Fruit fly (Drosophila melanogaster) whole organism, prepupa: ENCODE data around the gene Btnd.

Experiments
- CG10631 ChIP-seq: fragments of 200-800 bp; sonication (Bioruptor generic); optimal IDR thresholded peaks from 2 replicates; lab custom pipeline; 2016; ENCODE audit warnings: missing biosample characterization, missing genetic modification characterization
- CG11294 ChIP-seq: fragments of 200-800 bp; sonication (Bioruptor generic); IDR thresholded peaks from 2 replicates; pipeline ENCODE4 v1.3.6; 2022; ENCODE audit warnings: missing biosample characterization, missing genetic modification characterization
- CG11762 ChIP-seq: fragments of 200-800 bp; sonication (Bioruptor generic); optimal IDR thresholded peaks from 3 replicates; lab custom pipeline; 2016; ENCODE audit warnings: missing biosample characterization, missing genetic modification characterization; ENCODE audit not compliant: insufficient read depth
- CG11902 ChIP-seq: fragments of 200-800 bp; sonication (Bioruptor generic); optimal IDR thresholded peaks from 3 replicates; lab custom pipeline; 2016; ENCODE audit warnings: missing biosample characterization, missing genetic modification characterization
- CG15336 ChIP-seq: fragments of 200-800 bp; sonication (Bioruptor generic); IDR thresholded peaks from 2 replicates; pipeline ENCODE4 v1.3.6; 2022; ENCODE audit warnings: missing biosample characterization, missing genetic modification characterization
- CG31627 ChIP-seq: fragments of 200-800 bp; sonication (Bioruptor generic); optimal IDR thresholded peaks from 3 replicates; lab custom pipeline; 2016; ENCODE audit warnings: missing biosample characterization, missing genetic modification characterization
- CG32006 ChIP-seq: fragments of 200-800 bp; sonication (Bioruptor generic); optimal IDR thresholded peaks from 3 replicates; lab custom pipeline; 2017; ENCODE audit warnings: missing biosample characterization, mild to moderate bottlenecking, missing genetic modification characterization
- CG34406 ChIP-seq: fragments of 200-800 bp; sonication (Bioruptor generic); optimal IDR thresholded peaks from 3 replicates; lab custom pipeline; 2016; ENCODE audit warnings: missing biosample characterization, missing genetic modification characterization
- CG3919 ChIP-seq: fragments of 200-800 bp; sonication (Bioruptor generic); optimal IDR thresholded peaks from 3 replicates; lab custom pipeline; 2016; ENCODE audit warnings: missing biosample characterization, missing genetic modification characterization
- CG6163 ChIP-seq: fragments of 200-800 bp; sonication (Bioruptor generic); IDR thresholded peaks from 3 replicates; pipeline ENCODE4 v1.3.6; 2022; ENCODE audit warnings: missing biosample characterization, missing genetic modification characterization
- CG6276 ChIP-seq: fragments of 200-800 bp; sonication (Bioruptor generic); optimal IDR thresholded peaks from 2 replicates; lab custom pipeline; 2017; ENCODE audit warnings: missing biosample characterization, mild to moderate bottlenecking, missing genetic modification characterization
- CG6792 ChIP-seq: fragments of 200-800 bp; sonication (Bioruptor generic); optimal IDR thresholded peaks from 3 replicates; lab custom pipeline; 2016; ENCODE audit warnings: missing biosample characterization, missing genetic modification characterization
- CG6808 ChIP-seq: fragments of 200-800 bp; sonication (Bioruptor generic); optimal IDR thresholded peaks from 3 replicates; lab custom pipeline; 2017; ENCODE audit warnings: missing biosample characterization, missing genetic modification characterization, mild to moderate bottlenecking, moderate library complexity, missing genetic modification reagents
- CG7368 ChIP-seq: fragments of 200-800 bp; sonication (Bioruptor generic); optimal IDR thresholded peaks from 3 replicates; lab custom pipeline; 2016; ENCODE audit warnings: missing biosample characterization, missing genetic modification characterization
- CG8319 ChIP-seq: fragments of 200-800 bp; sonication (Bioruptor generic); optimal IDR thresholded peaks from 3 replicates; lab custom pipeline; 2016; ENCODE audit warnings: missing biosample characterization, missing genetic modification characterization
- CG8632 ChIP-seq: fragments of 200-800 bp; sonication (Bioruptor generic); optimal IDR thresholded peaks from 3 replicates; lab custom pipeline; 2016; ENCODE audit warnings: missing biosample characterization, missing genetic modification characterization
- CG9139 ChIP-seq: fragments of 200-800 bp; sonication (Bioruptor generic); optimal IDR thresholded peaks from 3 replicates; lab custom pipeline; 2017; ENCODE audit warnings: missing biosample characterization, mild to moderate bottlenecking, missing genetic modification characterization
- Eip75B ChIP-seq: fragments of 200-800 bp; sonication (Bioruptor generic); optimal IDR thresholded peaks from 3 replicates; lab custom pipeline; 2016; ENCODE audit warnings: missing biosample characterization, missing genetic modification characterization
- Eip78C ChIP-seq: fragments of 200-800 bp; sonication (Bioruptor generic); peaks from one replicate; lab custom pipeline; 2016; ENCODE audit warnings: missing biosample characterization, missing genetic modification characterization
- Ets21C ChIP-seq: fragments of 200-800 bp; sonication (Bioruptor generic); optimal IDR thresholded peaks from 3 replicates; lab custom pipeline; 2016; ENCODE audit warnings: missing biosample characterization, missing genetic modification characterization
- Ets96B ChIP-seq: fragments of 200-800 bp; optimal IDR thresholded peaks from 2 replicates; lab custom pipeline; 2019; ENCODE audit warnings: missing biosample characterization, mild to moderate bottlenecking, missing genetic modification characterization, moderate library complexity
- Gug ChIP-seq: fragments of 200-800 bp; sonication (Bioruptor generic); IDR thresholded peaks from 2 replicates; pipeline ENCODE4 v1.3.6; 2022; ENCODE audit warnings: missing biosample characterization, missing genetic modification characterization
- Hr38 ChIP-seq: sonication (Bioruptor generic); optimal IDR thresholded peaks from 2 replicates; lab custom pipeline; 2016; ENCODE audit warnings: missing biosample characterization, missing genetic modification characterization
- Hr39 ChIP-seq: fragments of 200-800 bp; sonication (Bioruptor generic); optimal IDR thresholded peaks from 2 replicates; lab custom pipeline; 2016; ENCODE audit warnings: missing biosample characterization, missing genetic modification characterization
- Hr4 ChIP-seq: fragments of 200-800 bp; sonication (Bioruptor generic); optimal IDR thresholded peaks from 3 replicates; lab custom pipeline; 2016; ENCODE audit warnings: missing biosample characterization, missing genetic modification characterization
- OdsH ChIP-seq: fragments of 200-800 bp; sonication (Bioruptor generic); optimal IDR thresholded peaks from 3 replicates; lab custom pipeline; 2016; ENCODE audit warnings: missing biosample characterization, missing genetic modification characterization
- Smox ChIP-seq: fragments of 200-800 bp; sonication (Bioruptor generic); optimal IDR thresholded peaks from 3 replicates; lab custom pipeline; 2016; ENCODE audit warnings: missing biosample characterization, missing genetic modification characterization
- Sox102F ChIP-seq: fragments of 200-800 bp; sonication (Bioruptor generic); optimal IDR thresholded peaks from 2 replicates; lab custom pipeline; 2016; ENCODE audit warnings: missing biosample characterization, mild to moderate bottlenecking, missing genetic modification characterization
- Sox14 ChIP-seq: fragments of 200-800 bp; sonication (Bioruptor generic); optimal IDR thresholded peaks from 3 replicates; lab custom pipeline; 2016; ENCODE audit warnings: missing biosample characterization, missing genetic modification characterization
- Sox15 ChIP-seq: fragments of 200-800 bp; sonication (Bioruptor generic); optimal IDR thresholded peaks from 3 replicates; lab custom pipeline; 2016; ENCODE audit warnings: missing biosample characterization, missing genetic modification characterization
- achi ChIP-seq: fragments of 200-800 bp; sonication (Bioruptor generic); optimal IDR thresholded peaks from 3 replicates; lab custom pipeline; 2016; ENCODE audit warnings: missing biosample characterization, missing genetic modification characterization
- acj6 ChIP-seq: fragments of 200-800 bp; sonication (Bioruptor generic); optimal IDR thresholded peaks from 3 replicates; lab custom pipeline; 2016; ENCODE audit warnings: missing biosample characterization, missing genetic modification characterization
- cyc ChIP-seq: fragments of 200-800 bp; sonication (Bioruptor generic); optimal IDR thresholded peaks from 3 replicates; lab custom pipeline; 2016; ENCODE audit warnings: missing biosample characterization, missing genetic modification characterization
- dac ChIP-seq: fragments of 200-800 bp; sonication (Bioruptor generic); optimal IDR thresholded peaks from 2 replicates; lab custom pipeline; 2017; ENCODE audit warnings: missing biosample characterization, mild to moderate bottlenecking, missing genetic modification characterization
- dsx ChIP-seq: fragments of 200-800 bp; optimal IDR thresholded peaks from 3 replicates; lab custom pipeline; 2019; ENCODE audit warnings: missing biosample characterization, mild to moderate bottlenecking, missing genetic modification characterization, moderate library complexity; ENCODE audit not compliant: poor library complexity, severe bottlenecking
- eg ChIP-seq: fragments of 200-800 bp; sonication (Bioruptor generic); IDR thresholded peaks from 3 replicates; pipeline ENCODE4 v1.3.6; 2022; ENCODE audit warnings: missing biosample characterization, missing genetic modification characterization
- esn ChIP-seq: fragments of 200-800 bp; sonication (Bioruptor generic); optimal IDR thresholded peaks from 2 replicates; lab custom pipeline; 2016; ENCODE audit warnings: missing biosample characterization, mild to moderate bottlenecking, missing genetic modification characterization, moderate library complexity
- fd59A ChIP-seq: fragments of 200-800 bp; sonication (Bioruptor generic); optimal IDR thresholded peaks from 2 replicates; lab custom pipeline; 2017; ENCODE audit warnings: missing biosample characterization, mild to moderate bottlenecking, missing genetic modification characterization, missing genetic modification reagents
- fkh ChIP-seq: fragments of 200-800 bp; sonication (Bioruptor generic); optimal IDR thresholded peaks from 3 replicates; lab custom pipeline; 2017; ENCODE audit warnings: missing biosample characterization, mild to moderate bottlenecking, missing genetic modification characterization, moderate library complexity
- lz ChIP-seq: fragments of 200-800 bp; sonication (Bioruptor generic); optimal IDR thresholded peaks from 3 replicates; lab custom pipeline; 2016; ENCODE audit warnings: missing biosample characterization, missing genetic modification characterization
- net ChIP-seq: fragments of 200-800 bp; sonication (Bioruptor generic); optimal IDR thresholded peaks from 3 replicates; lab custom pipeline; 2016; ENCODE audit warnings: missing biosample characterization, missing genetic modification characterization
- pdm3 ChIP-seq: fragments of 200-800 bp; sonication (Bioruptor generic); optimal IDR thresholded peaks from 3 replicates; lab custom pipeline; 2016; ENCODE audit warnings: missing biosample characterization, missing genetic modification characterization
- spab ChIP-seq: fragments of 200-800 bp; sonication (Bioruptor generic); optimal IDR thresholded peaks from 2 replicates; lab custom pipeline; 2017; ENCODE audit warnings: missing biosample characterization, mild to moderate bottlenecking, missing genetic modification characterization, missing genetic modification reagents
- ss ChIP-seq, 2 experiments: fragments of 200-800 bp; sonication (Bioruptor generic); optimal IDR thresholded peaks; 2 replicates in 1 of 2; 3 replicates in 1 of 2; lab custom pipeline; 2017 to 2018; ENCODE audit warnings: mild to moderate bottlenecking in 2 of 2, missing biosample characterization in 2 of 2, missing genetic modification characterization in 2 of 2, moderate library complexity in 1 of 2
- svp ChIP-seq: fragments of 200-800 bp; sonication (Bioruptor generic); peaks from one replicate; lab custom pipeline; 2016; ENCODE audit warnings: missing biosample characterization, missing genetic modification characterization
- vri ChIP-seq: fragments of 200-800 bp; sonication (Bioruptor generic); optimal IDR thresholded peaks from 3 replicates; lab custom pipeline; 2016; ENCODE audit warnings: missing biosample characterization, mild to moderate bottlenecking, missing genetic modification characterization

The Btnd gene

DNA sequence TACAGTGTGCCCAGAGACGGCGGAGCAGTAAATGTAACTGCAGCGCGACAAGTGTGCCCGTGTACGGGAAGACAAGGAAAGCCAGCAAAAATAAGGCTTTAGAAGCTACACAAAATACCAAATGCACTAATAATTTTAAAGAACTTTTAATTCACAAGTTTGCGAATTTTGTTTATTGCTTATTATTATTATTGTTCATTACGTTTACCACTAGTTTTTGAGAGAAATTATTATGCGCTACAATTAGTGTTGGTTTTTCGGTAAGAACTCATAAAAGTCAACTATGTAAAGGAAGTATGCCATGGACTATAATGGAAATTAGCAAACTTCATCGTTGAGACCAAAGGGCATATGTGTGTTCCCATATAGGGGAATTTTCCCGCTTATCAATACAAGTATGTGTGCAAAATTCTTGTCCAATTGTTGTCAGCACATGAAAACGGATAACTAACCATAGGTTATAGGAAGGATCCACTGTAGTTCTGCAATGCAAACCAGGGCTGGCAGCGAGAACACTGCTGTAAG is 48.1 kb upstream of the Btnd start, which contains the start of gene schlank (continued):
- TF ChIP-seq acj6 (no peak), dac (GFP tag; lab: Kevin White, UChicago) (peak; percentile 10), ss (GFP tag; optimal IDR thresholded peaks at IDR 0.05; lab: Kevin White, UChicago) (no peak), vri (peak; percentile 32), CG31627 (GFP tag; lab: Kevin White, UChicago) (peak; percentile 74), achi (GFP tag; lab: Kevin White, UChicago) (no peak), CG34406 (GFP tag; lab: Kevin White, UChicago) (peak; percentile 15), CG11902 (GFP tag; lab: Kevin White, UChicago) (peak; percentile 49), fd59A (GFP tag; lab: Kevin White, UChicago) (peak; percentile 12), CG6792 (GFP tag; lab: Kevin White, UChicago) (peak; percentile 28), CG6276 (no peak), CG3919 (GFP tag; lab: Kevin White, UChicago) (peak; percentile 41), Hr38 (GFP tag; lab: Kevin White, UChicago) (no peak), CG32006 (GFP tag; lab: Kevin White, UChicago) (no peak), Sox14 (GFP tag; lab: Kevin White, UChicago) (peak; percentile 42), Ets96B (tag; lab: Kevin White, UChicago) (peak; percentile 38), dsx (peak; percentile 51), Smox (GFP tag; lab: Kevin White, UChicago) (no peak), CG8632 (GFP tag; lab: Kevin White, UChicago) (no peak), Eip75B (GFP tag; lab: Kevin White, UChicago) (peak; percentile 63), net (GFP tag; lab: Kevin White, UChicago) (peak; percentile 19), Gug (GFP tag; lab: Robert Waterston, UW) (peak; percentile 42; the same call in 1 of the 2 replicates), OdsH (no peak)

- no peak for TF ChIP-seq Ets96B (tag; lab: Kevin White, UChicago)
- no peak for TF ChIP-seq CG32006 (GFP tag; lab: Kevin White, UChicago)
- TF ChIP-seq CG6276: no peak
Observed at dm6 chrX:6266092-6266491, 47.0 kb upstream of the Btnd start.

dm6 chrX:6265456-6265877 is 46.3 kb upstream of the Btnd start:
- TF ChIP-seq Eip75B (GFP tag; lab: Kevin White, UChicago) (peak; percentile 94), fd59A (GFP tag; lab: Kevin White, UChicago) (peak; percentile 82), Sox102F (GFP tag; lab: Kevin White, UChicago) (peak; percentile 91), vri (peak; percentile 82), pdm3 (GFP tag; lab: Kevin White, UChicago) (peak; percentile 96), Sox14 (GFP tag; lab: Kevin White, UChicago) (peak; percentile 92), eg (GFP tag; lab: Robert Waterston, UW) (peak; percentile 93), CG8632 (GFP tag; lab: Kevin White, UChicago) (peak; percentile 94), CG9139 (GFP tag; lab: Kevin White, UChicago) (peak; percentile 73), CG7368 (GFP tag; lab: Kevin White, UChicago) (peak; percentile 87), Ets96B (tag; lab: Kevin White, UChicago) (peak; percentile 78), CG34406 (GFP tag; lab: Kevin White, UChicago) (peak; percentile 93), Eip78C (GFP tag; lab: Kevin White, UChicago) (peak; percentile 98), Ets21C (GFP tag; lab: Kevin White, UChicago) (peak; percentile 84), Hr4 (GFP tag; lab: Kevin White, UChicago) (peak; percentile 97), CG8319 (peak; percentile 93), CG11762 (GFP tag; lab: Kevin White, UChicago) (peak; percentile 92), CG6808 (GFP tag; lab: Kevin White, UChicago) (peak; percentile 83), spab (peak; percentile 85), CG11294 (peak; percentile 90), esn (GFP tag; lab: Kevin White, UChicago) (peak; percentile 93), cyc (GFP tag; lab: Kevin White, UChicago) (peak; percentile 85), fkh (peak; percentile 65), CG31627 (GFP tag; lab: Kevin White, UChicago) (peak; percentile 89), net (GFP tag; lab: Kevin White, UChicago) (peak; percentile 96), CG6163 (GFP tag; lab: Robert Waterston, UW) (peak; percentile 91), CG10631 (GFP tag; lab: Kevin White, UChicago) (peak; percentile 92), CG11902 (GFP tag; lab: Kevin White, UChicago) (peak; percentile 87), lz (GFP tag; lab: Kevin White, UChicago) (peak; percentile 92), CG15336 (GFP tag; lab: Robert Waterston, UW) (peak; percentile 96), Hr39 (GFP tag; lab: Kevin White, UChicago) (peak; percentile 91), acj6 (peak; percentile 90), svp (GFP tag; lab: Kevin White, UChicago) (peak; percentile 94), Sox15 (peak; percentile 92)
